Fruit fly (Drosophila melanogaster): Measurements from ENCODE around the gene CG17362.
A peak's percentile ranks its signal among the peaks of the same experiment; 100 is the strongest.

The CG17362 gene

dm6 chr3L:14005627-14006287, 19.3 kb downstream of the CG17362 start:
- TF ChIP-seq CG17801 (GFP tag; optimal IDR thresholded peaks at IDR 0.05; ENCODE audit: partially characterized antibody): peak; percentile 28

- peak; percentile 42 for TF ChIP-seq CG17801 (GFP tag; optimal IDR thresholded peaks at IDR 0.05; ENCODE audit: partially characterized antibody)
Observed at dm6 chr3L:14006704-14007126, 20.3 kb downstream of the CG17362 start.

- TF ChIP-seq CG17801 (GFP tag; optimal IDR thresholded peaks at IDR 0.05; ENCODE audit: partially characterized antibody): no peak
Observed at dm6 chr3L:14025736-14026135, 39.3 kb downstream of the CG17362 start.

dm6 chr3L:14027549-14027948, 41.1 kb downstream of the CG17362 start:
- TF ChIP-seq CG17801 (GFP tag; optimal IDR thresholded peaks at IDR 0.05; ENCODE audit: partially characterized antibody): no peak

DNA sequence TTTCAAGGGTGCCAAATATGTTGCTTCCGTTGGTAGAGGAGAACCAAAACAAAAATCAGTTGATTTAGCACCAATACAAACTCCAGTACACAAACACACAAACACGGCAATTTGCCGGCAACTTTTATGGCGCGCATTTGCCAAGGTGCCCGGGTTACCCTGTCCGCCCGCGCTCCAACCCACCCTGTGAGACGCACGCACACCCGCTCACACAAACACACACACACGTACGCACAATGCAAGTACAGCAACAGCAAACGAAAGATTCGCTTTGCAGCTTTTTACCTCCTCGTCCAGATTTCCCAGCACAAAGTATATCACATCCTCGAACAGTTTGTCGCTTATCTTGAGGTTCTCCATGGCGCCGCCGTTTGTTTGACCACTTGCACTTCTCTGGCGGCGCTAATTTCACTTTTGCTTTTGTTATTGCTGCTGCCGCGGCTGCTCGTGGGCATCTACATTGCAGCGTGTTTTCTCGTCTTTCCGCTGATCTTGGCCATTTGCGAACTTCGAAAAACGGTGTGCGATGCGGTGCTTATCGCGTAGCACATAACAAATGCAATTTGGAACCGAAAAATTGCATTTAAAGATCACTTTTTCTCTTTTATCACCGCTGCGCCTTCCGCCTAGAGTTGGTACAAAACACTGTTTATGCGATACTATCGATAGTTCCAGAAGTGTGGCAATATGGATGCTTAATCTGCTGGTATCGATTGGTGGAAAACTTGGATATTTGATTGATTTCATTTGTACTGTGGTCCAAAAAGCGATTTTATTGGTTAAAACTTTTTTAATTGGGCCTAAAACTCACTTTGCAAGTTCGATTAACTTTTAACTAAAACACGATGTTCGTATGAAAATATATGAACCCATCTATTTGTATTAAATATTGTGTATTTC, 42.3 kb downstream of the CG17362 start, which contains the start of gene Ptip:
Gene Ptip, minus strand, starts transcription at position 637 of the 900 bp plus-strand sequence.
- TF ChIP-seq CG17801 (GFP tag; optimal IDR thresholded peaks at IDR 0.05; ENCODE audit: partially characterized antibody): peak; percentile 11

dm6 chr3L:14031171-14032126, 45.0 kb downstream of the CG17362 start, which contains the start of the genes CG6650 and endos:
Gene CG6650 (plus strand): TSS chr3L:14031450.
Gene endos (minus strand): TSS chr3L:14031706.
- TF ChIP-seq CG17801 (GFP tag; optimal IDR thresholded peaks at IDR 0.05; ENCODE audit: partially characterized antibody): peak; percentile 3

- TF ChIP-seq CG17801 (GFP tag; optimal IDR thresholded peaks at IDR 0.05; ENCODE audit: partially characterized antibody): no peak
Observed at dm6 chr3L:14034476-14034875, 48.1 kb downstream of the CG17362 start, which contains the start of gene CG6661. Gene CG6661 (plus strand): TSS chr3L:14034776.
